Worm (Caenorhabditis elegans) whole organism, midembryonic: ENCODE measurements around the gene zipt-2.1.

ENCODE experiments used
- flt-1 ChIP-seq: fragments of 200-800 bp; sonication (Bioruptor generic); IDR thresholded peaks from 2 replicates; pipeline ENCODE4 v1.3.6; 2022; ENCODE audit warnings: missing genetic modification characterization, missing compliant biosample characterization
- klf-2 ChIP-seq: fragments of 200-800 bp; sonication (Bioruptor generic); conservative IDR thresholded peaks from 2 replicates; pipeline ENCODE4 v1.3.6; 2022; ENCODE audit warnings: missing genetic modification reagents, missing genetic modification characterization, missing compliant biosample characterization
- ref-1 ChIP-seq: fragments of 200-800 bp; sonication (Bioruptor generic); conservative IDR thresholded peaks from 2 replicates; pipeline ENCODE4 v1.3.6; 2022; ENCODE audit warnings: missing genetic modification reagents, missing genetic modification characterization, missing compliant biosample characterization
- tab-1 ChIP-seq: fragments of 200-800 bp; sonication (Bioruptor generic); IDR thresholded peaks from 2 replicates; pipeline ENCODE4 v1.3.6; 2022; ENCODE audit warnings: missing genetic modification characterization, missing compliant biosample characterization
- ztf-23 ChIP-seq: fragments of 200-800 bp; sonication (Bioruptor generic); IDR thresholded peaks from 2 replicates; pipeline ENCODE4 v1.3.6; 2022; ENCODE audit warnings: missing genetic modification reagents, missing genetic modification characterization, missing compliant biosample characterization
- ztf-29 ChIP-seq: fragments of 200-800 bp; sonication (Bioruptor generic); IDR thresholded peaks from 2 replicates; pipeline ENCODE4 v1.3.6; 2022; ENCODE audit warnings: missing genetic modification reagents, missing genetic modification characterization, missing compliant biosample characterization

- TF ChIP-seq ztf-23 (GFP tag; lab: Robert Waterston, UW) = no peak
- TF ChIP-seq flt-1 = no peak
- no peak for TF ChIP-seq ztf-29 (GFP tag; lab: Robert Waterston, UW)
- no peak for TF ChIP-seq ref-1
- TF ChIP-seq tab-1 (GFP tag; lab: Robert Waterston, UW) = no peak
- no peak for TF ChIP-seq klf-2 (GFP tag; lab: Robert Waterston, UW)
These were observed 20.7 kb downstream of the zipt-2.1 start for ce11 chrIV:10820114-10820513.
